Worm (Caenorhabditis elegans) whole organism, L1 larva: ENCODE data around the gene srh-251.
A peak's percentile ranks its signal among the peaks of the same experiment; 100 is the strongest.

Experiments
- C04F5.9 ChIP-seq: sonication (generic microtip); optimal IDR thresholded peaks from 2 replicates; lab custom pipeline; 2016; ENCODE audit warnings: missing genetic modification characterization, missing compliant biosample characterization
- C34B4.2 ChIP-seq: sonication (generic microtip); optimal IDR thresholded peaks from 2 replicates; lab custom pipeline; 2017; ENCODE audit warnings: mild to moderate bottlenecking, missing genetic modification characterization, missing compliant biosample characterization
- alr-1 ChIP-seq: fragments of 200-800 bp; sonication (Bioruptor generic); optimal IDR thresholded peaks from 2 replicates; lab custom pipeline; 2018; ENCODE audit warnings: borderline replicate concordance, mild to moderate bottlenecking, missing genetic modification characterization, missing compliant biosample characterization
- ceh-8 ChIP-seq: fragments of 200-800 bp; sonication (Bioruptor generic); optimal IDR thresholded peaks from 2 replicates; lab custom pipeline; 2018; ENCODE audit warnings: mild to moderate bottlenecking, missing genetic modification characterization, moderate library complexity, missing compliant biosample characterization
- ceh-82 ChIP-seq, 3 experiments: fragments of 150-350 bp in 1 of 3; sonication (generic microtip) in 2 of 3; optimal IDR thresholded peaks; 2 replicates each; lab custom pipeline; 2014 to 2017; ENCODE audit warnings: missing biosample characterization in 3 of 3, missing genetic modification characterization in 3 of 3
- ces-1 ChIP-seq: fragments of 150-350 bp; optimal IDR thresholded peaks from 2 replicates; lab custom pipeline; 2014; ENCODE audit warnings: missing biosample characterization, missing genetic modification reagents, missing genetic modification characterization
- dpl-1 ChIP-seq, 3 experiments: fragments of 150-350 bp in 2 of 3; sonication (generic microtip) in 1 of 3; optimal IDR thresholded peaks; 2 replicates each; lab custom pipeline; 2014 to 2017; ENCODE audit warnings: missing biosample characterization in 3 of 3, missing genetic modification characterization in 3 of 3, missing genetic modification reagents in 3 of 3
- efl-1 ChIP-seq, 4 experiments: fragments of 150-350 bp; optimal IDR thresholded peaks in 3 of 4; peaks in 1 of 4; 1 replicate in 1 of 4; 2 replicates in 3 of 4; lab custom pipeline; 2014; ENCODE audit warnings: missing biosample characterization in 2 of 4, missing genetic modification characterization in 2 of 4, missing genetic modification reagents in 2 of 4
- egl-13 ChIP-seq: sonication (generic microtip); optimal IDR thresholded peaks from 2 replicates; lab custom pipeline; 2016; ENCODE audit warnings: missing genotype, missing genetic modification reagents, missing genetic modification characterization, missing compliant biosample characterization
- elt-2 ChIP-seq: sonication (generic microtip); optimal IDR thresholded peaks from 2 replicates; lab custom pipeline; 2016; ENCODE audit warnings: missing genetic modification characterization, mild to moderate bottlenecking, inconsistent platforms, missing compliant biosample characterization, missing genetic modification reagents
- ets-5 ChIP-seq: fragments of 200-800 bp; sonication (Bioruptor generic); IDR thresholded peaks from 2 replicates; pipeline ENCODE4 v1.3.6; 2022; ENCODE audit warnings: missing genetic modification characterization, missing compliant biosample characterization
- grh-1 ChIP-seq: fragments of 200-800 bp; sonication (Bioruptor generic); IDR thresholded peaks from 2 replicates; pipeline ENCODE4 v1.3.6; 2022; ENCODE audit warnings: missing genetic modification reagents, missing genetic modification characterization, missing compliant biosample characterization
- hlh-17 ChIP-seq: fragments of 200-800 bp; sonication (Bioruptor generic); optimal IDR thresholded peaks from 2 replicates; lab custom pipeline; 2018; ENCODE audit warnings: missing genetic modification characterization, mild to moderate bottlenecking, missing compliant biosample characterization, moderate library complexity, borderline replicate concordance
- hlh-4 ChIP-seq: sonication (generic microtip); optimal IDR thresholded peaks from 2 replicates; lab custom pipeline; 2016; ENCODE audit warnings: mild to moderate bottlenecking, missing genetic modification characterization, missing compliant biosample characterization
- lin-15B ChIP-seq: fragments of 150-350 bp; sonication (generic microtip); optimal IDR thresholded peaks from 3 replicates; lab custom pipeline; 2014; ENCODE audit warnings: missing biosample characterization, missing genetic modification characterization
- lir-3 ChIP-seq: sonication (generic microtip); optimal IDR thresholded peaks from 2 replicates; lab custom pipeline; 2016; ENCODE audit warnings: mild to moderate bottlenecking, missing genetic modification characterization, moderate library complexity, missing compliant biosample characterization; ENCODE audit not compliant: poor library complexity
- mab-9 ChIP-seq: fragments of 200-800 bp; sonication (Bioruptor generic); IDR thresholded peaks from 2 replicates; pipeline ENCODE4 v1.3.6; 2022; ENCODE audit warnings: missing genetic modification reagents, missing genetic modification characterization, missing compliant biosample characterization
- mef-2 ChIP-seq: fragments of 150-350 bp; optimal IDR thresholded peaks from 2 replicates; lab custom pipeline; 2014; ENCODE audit warnings: missing biosample characterization, missing genetic modification characterization
- mep-1 ChIP-seq: fragments of 150-350 bp; optimal IDR thresholded peaks from 2 replicates; lab custom pipeline; 2014; ENCODE audit warnings: missing biosample characterization, missing genetic modification characterization
- nhr-20 ChIP-seq: sonication (generic microtip); optimal IDR thresholded peaks from 2 replicates; lab custom pipeline; 2016; ENCODE audit warnings: mild to moderate bottlenecking, missing genetic modification characterization, missing compliant biosample characterization
- nhr-71 ChIP-seq: sonication (generic microtip); optimal IDR thresholded peaks from 2 replicates; lab custom pipeline; 2016; ENCODE audit warnings: mild to moderate bottlenecking, missing genetic modification characterization, moderate library complexity, missing compliant biosample characterization
- nhr-85 ChIP-seq: sonication (generic microtip); peaks from one replicate; lab custom pipeline; 2016; ENCODE audit warnings: missing genetic modification characterization, inconsistent platforms, missing compliant biosample characterization
- pag-3 ChIP-seq: sonication (generic microtip); optimal IDR thresholded peaks from 2 replicates; lab custom pipeline; 2017; ENCODE audit warnings: missing genetic modification characterization, mild to moderate bottlenecking, missing compliant biosample characterization, antibody characterized with exemption, borderline replicate concordance; ENCODE audit not compliant: insufficient read depth
- pax-3 ChIP-seq: fragments of 200-800 bp; sonication (Bioruptor generic); optimal IDR thresholded peaks from 2 replicates; lab custom pipeline; 2018; ENCODE audit warnings: mild to moderate bottlenecking, missing genetic modification characterization, moderate library complexity, missing compliant biosample characterization
- rnt-1 ChIP-seq: sonication (generic microtip); optimal IDR thresholded peaks from 2 replicates; lab custom pipeline; 2016; ENCODE audit warnings: mild to moderate bottlenecking, missing genetic modification characterization, moderate library complexity, missing compliant biosample characterization
- skn-1 ChIP-seq: fragments of 150-350 bp; optimal IDR thresholded peaks from 2 replicates; lab custom pipeline; 2014; ENCODE audit warnings: missing biosample characterization, missing genetic modification characterization
- snu-23 ChIP-seq: sonication (generic microtip); optimal IDR thresholded peaks from 2 replicates; lab custom pipeline; 2016; ENCODE audit warnings: missing genetic modification characterization, missing compliant biosample characterization
- sox-4 ChIP-seq: sonication (generic microtip); optimal IDR thresholded peaks from 2 replicates; lab custom pipeline; 2016; ENCODE audit warnings: missing genetic modification characterization, missing compliant biosample characterization
- sptf-1 ChIP-seq: fragments of 150-350 bp; optimal IDR thresholded peaks from 2 replicates; lab custom pipeline; 2014; ENCODE audit warnings: missing biosample characterization, missing genetic modification characterization
- sup-37 ChIP-seq: fragments of 200-800 bp; sonication (Bioruptor generic); optimal IDR thresholded peaks from 2 replicates; lab custom pipeline; 2018; ENCODE audit warnings: mild to moderate bottlenecking, missing genetic modification characterization, missing compliant biosample characterization
- tlp-1 ChIP-seq: fragments of 150-350 bp; optimal IDR thresholded peaks from 2 replicates; lab custom pipeline; 2014; ENCODE audit warnings: missing biosample characterization, missing genetic modification characterization
- xbp-1 ChIP-seq: sonication (generic microtip); optimal IDR thresholded peaks from 2 replicates; lab custom pipeline; 2016; ENCODE audit warnings: missing genetic modification characterization, missing compliant biosample characterization
- zag-1 ChIP-seq: fragments of 150-350 bp; optimal IDR thresholded peaks from 2 replicates; lab custom pipeline; 2014; ENCODE audit warnings: missing biosample characterization, missing genetic modification characterization
- ztf-4 ChIP-seq: fragments of 150-350 bp; optimal IDR thresholded peaks from 2 replicates; lab custom pipeline; 2014; ENCODE audit warnings: missing biosample characterization, missing genetic modification characterization

Gene srh-251

DNA sequence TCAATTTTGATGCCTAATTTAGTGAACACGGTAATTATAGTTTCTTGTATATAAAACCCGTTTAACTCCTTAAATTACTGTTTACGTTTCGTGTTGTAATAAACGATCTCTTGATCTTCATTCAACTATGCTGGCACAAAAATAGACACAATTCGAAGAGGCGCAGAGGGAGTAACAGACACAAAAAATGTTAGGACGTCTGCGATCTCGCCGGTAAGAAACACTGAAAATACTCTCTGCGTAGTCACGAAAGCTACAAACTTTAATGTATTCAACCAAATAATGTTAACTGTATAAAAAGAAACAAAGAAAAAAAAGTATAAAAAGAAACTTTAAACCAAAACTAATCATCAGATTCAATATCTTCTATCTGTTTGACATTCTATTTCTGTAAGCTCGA, 1.1 kb upstream of the srh-251 start, which contains the start of gene dhs-23:
Gene dhs-23 (plus strand): TSS at position 363 of the 400 bp plus-strand sequence.
- no peak for TF ChIP-seq ztf-4 (tag; lab: Kevin White, UChicago)
- no peak for TF ChIP-seq ets-5 (GFP tag; lab: Robert Waterston, UW)
- no peak for TF ChIP-seq C04F5.9
- no peak for TF ChIP-seq xbp-1
- TF ChIP-seq efl-1 (optimal IDR thresholded peaks at IDR 0.05; lab: Kevin White, UChicago) = no peak
- peak in 1 of 2 experiments; percentile 29 for TF ChIP-seq efl-1 (GFP tag; optimal IDR thresholded peaks at IDR 0.05 in 1 of 2; lab: Kevin White, UChicago)
- peak; percentile 54 for TF ChIP-seq nhr-20 (tag; lab: Kevin White, UChicago)

DNA sequence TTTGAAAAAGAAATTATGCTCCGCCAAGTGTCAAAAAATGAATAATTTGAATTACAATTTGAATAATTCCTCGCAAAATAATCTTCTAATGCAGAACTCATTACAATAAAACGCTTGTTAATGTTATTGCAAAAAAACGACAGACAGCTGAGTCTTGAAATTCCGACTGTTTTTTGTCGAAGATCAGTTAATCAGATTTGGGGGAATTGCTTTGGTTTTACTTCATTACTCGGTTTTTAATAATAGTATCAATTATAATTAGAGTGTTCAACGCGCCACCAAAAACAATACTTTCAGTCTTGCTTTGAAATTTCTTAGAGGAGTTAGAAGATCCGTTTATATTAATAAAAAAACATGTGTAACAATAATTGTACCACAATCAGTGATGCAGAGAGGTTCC, 1.8 kb downstream of the srh-251 start, which contains the start of gene srh-122:
Gene srh-122 (minus strand): TSS at position 101 of the 400 bp plus-strand sequence.
- TF ChIP-seq egl-13 (tag; lab: Kevin White, UChicago) = no peak
- no peak for TF ChIP-seq C34B4.2 (tag; lab: Kevin White, UChicago)
- no peak for TF ChIP-seq ceh-8 (GFP tag; lab: Kevin White, UChicago)
- no peak for TF ChIP-seq nhr-71

DNA sequence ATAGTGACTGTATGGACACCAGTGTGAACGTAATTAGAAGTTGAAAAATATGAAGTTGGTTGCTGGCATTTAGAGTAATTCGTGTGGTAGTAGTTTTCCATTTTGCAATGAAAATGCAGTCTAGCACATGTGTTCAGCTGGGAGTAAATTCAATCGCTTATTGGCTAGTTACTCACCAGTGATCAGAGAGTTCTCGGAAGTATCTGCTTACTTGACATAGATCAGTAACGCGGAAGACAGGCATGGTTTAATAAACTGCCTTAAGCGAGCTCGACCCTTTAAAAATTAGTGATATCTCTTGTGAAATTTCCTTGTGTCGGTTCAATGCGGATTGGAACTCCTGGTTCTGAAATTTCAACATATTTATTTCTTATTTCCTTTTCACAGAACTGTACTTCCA, 3.5 kb downstream of the srh-251 start, which contains the start of gene srh-52:
Gene srh-52 (minus strand): TSS at position 101 of the 400 bp plus-strand sequence.
- TF ChIP-seq dpl-1 (GFP tag; optimal IDR thresholded peaks at IDR 0.05; lab: Kevin White, UChicago) (no peak), nhr-71 (no peak), mab-9 (GFP tag; lab: Robert Waterston, UW) (no peak), C04F5.9 (no peak), sox-4 (tag; lab: Kevin White, UChicago) (no peak), hlh-4 (tag; lab: Kevin White, UChicago) (no peak), grh-1 (GFP tag; lab: Robert Waterston, UW) (no peak)

DNA sequence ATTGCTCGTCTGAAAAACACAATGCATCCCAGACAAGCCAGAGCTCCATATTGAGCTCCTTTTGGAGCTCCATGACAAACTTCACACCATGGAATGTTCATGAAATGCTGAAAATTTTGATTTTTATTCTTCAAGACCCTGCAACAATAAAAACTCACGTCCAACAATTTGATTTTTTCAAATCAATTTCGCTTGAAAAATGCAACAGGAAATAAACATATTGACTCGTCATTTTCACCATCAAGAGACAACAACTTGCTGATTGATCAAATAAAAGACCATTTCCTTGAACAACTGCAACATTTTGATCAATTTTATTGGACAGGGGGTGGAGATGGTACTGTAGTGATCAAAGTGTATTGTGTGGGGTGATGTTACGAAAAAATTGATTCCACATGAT, 10.0 kb downstream of the srh-251 start, which contains the start of gene nhr-269:
Gene nhr-269 (minus strand): TSS at position 101 of the 400 bp plus-strand sequence.
- TF ChIP-seq rnt-1 (tag; lab: Kevin White, UChicago) (no peak), pag-3 (tag; lab: Kevin White, UChicago) (no peak), ceh-82 (tag; optimal IDR thresholded peaks at IDR 0.05; lab: Kevin White, UChicago) (no peak), nhr-85 (tag; lab: Kevin White, UChicago) (no peak), tlp-1 (tag; lab: Kevin White, UChicago) (no peak), snu-23 (GFP tag; lab: Kevin White, UChicago) (no peak), lin-15B (tag; lab: Kevin White, UChicago) (no peak), hlh-17 (GFP tag; lab: Kevin White, UChicago) (no peak), alr-1 (tag; lab: Kevin White, UChicago) (no peak), sup-37 (GFP tag; lab: Kevin White, UChicago) (no peak), elt-2 (tag; lab: Kevin White, UChicago) (no peak), ces-1 (GFP tag; lab: Kevin White, UChicago) (no peak), zag-1 (no peak), skn-1 (tag; lab: Kevin White, UChicago) (no peak), mef-2 (tag; lab: Kevin White, UChicago) (no peak), pax-3 (no peak), mep-1 (tag; lab: Kevin White, UChicago) (no peak), dpl-1 (GFP tag; optimal IDR thresholded peaks at IDR 0.05; lab: Kevin White, UChicago) (no peak), sptf-1 (no peak), lir-3 (tag; lab: Kevin White, UChicago) (no peak)
